Fruit fly (Drosophila melanogaster) whole organism, pupa: ENCODE results near the gene CG43347.

Source experiments
- CG12605 ChIP-seq: fragments of 200-800 bp; sonication (Bioruptor generic); IDR thresholded peaks from 2 replicates; pipeline ENCODE4 v1.3.6; 2022; ENCODE audit warnings: missing biosample characterization, missing genetic modification characterization
- CG17806 ChIP-seq: fragments of 200-800 bp; sonication (Bioruptor generic); optimal IDR thresholded peaks from 2 replicates; lab custom pipeline; 2018; ENCODE audit warnings: missing biosample characterization, mild to moderate bottlenecking, missing genetic modification characterization, moderate library complexity
- CG32121 ChIP-seq: fragments of 200-800 bp; sonication (Bioruptor generic); IDR thresholded peaks from 2 replicates; pipeline ENCODE4 v1.3.6; 2022; ENCODE audit warnings: missing biosample characterization, missing genetic modification characterization
- CG34367 ChIP-seq: fragments of 200-800 bp; sonication (Bioruptor generic); optimal IDR thresholded peaks from 2 replicates; lab custom pipeline; 2018; ENCODE audit warnings: missing biosample characterization, mild to moderate bottlenecking, missing genetic modification characterization
- CG8301 ChIP-seq: fragments of 200-800 bp; sonication (Bioruptor generic); optimal IDR thresholded peaks from 2 replicates; lab custom pipeline; 2018; ENCODE audit warnings: missing biosample characterization, mild to moderate bottlenecking, missing genetic modification characterization
- CG9948 ChIP-seq: fragments of 200-800 bp; sonication (Bioruptor generic); optimal IDR thresholded peaks from 2 replicates; lab custom pipeline; 2018; ENCODE audit warnings: missing biosample characterization, mild to moderate bottlenecking, missing genetic modification characterization, moderate library complexity
- EcR ChIP-seq: fragments of 200-800 bp; sonication (Bioruptor generic); optimal IDR thresholded peaks from 3 replicates; lab custom pipeline; 2019; ENCODE audit warnings: missing biosample characterization, missing genetic modification characterization, mild to moderate bottlenecking, moderate library complexity, missing genetic modification reagents
- Ets98B ChIP-seq: fragments of 200-800 bp; sonication (Bioruptor generic); IDR thresholded peaks from 2 replicates; pipeline ENCODE4 v1.3.6; 2022; ENCODE audit warnings: missing biosample characterization, missing genetic modification characterization
- Pif1A ChIP-seq: fragments of 200-800 bp; sonication (Bioruptor generic); optimal IDR thresholded peaks from 3 replicates; lab custom pipeline; 2016; ENCODE audit warnings: missing biosample characterization, missing genetic modification characterization
- Snoo ChIP-seq: fragments of 200-800 bp; sonication (Bioruptor generic); optimal IDR thresholded peaks from 3 replicates; lab custom pipeline; 2017; ENCODE audit warnings: missing biosample characterization, mild to moderate bottlenecking, missing genetic modification characterization, inconsistent platforms

dm6 chrX:10606889-10607478 lies 13.0 kb downstream of the CG43347 start:
- TF ChIP-seq Ets98B (no peak), CG12605 (GFP tag; lab: Robert Waterston, UW) (no peak), CG34367 (tag; lab: Kevin White, UChicago) (no peak), CG17806 (tag; lab: Kevin White, UChicago) (no peak), CG8301 (tag; lab: Kevin White, UChicago) (no peak), CG32121 (no peak), CG9948 (tag; lab: Kevin White, UChicago) (no peak), Pif1A (no peak), EcR (GFP tag; lab: Kevin White, UChicago) (no peak), Snoo (tag; lab: Kevin White, UChicago) (no peak)
